Worm (Caenorhabditis elegans): Measurements from ENCODE around the gene str-109.

str-109 gene

ce11 chrV:16115381-16115780 is 46.6 kb downstream of the str-109 start, which contains the start of gene str-25 (continued):
- TF ChIP-seq snpc-1.3 (tag; optimal IDR thresholded peaks at IDR 0.05; ENCODE audit: insufficient read depth) (no peak), madf-8 (GFP tag; conservative IDR thresholded peaks at IDR 0.05) (no peak), nhr-80 (tag; optimal IDR thresholded peaks at IDR 0.05) (no peak), nfya-2 (GFP tag; IDR thresholded peaks at IDR 0.05) (no peak), F57C9.4 (tag; optimal IDR thresholded peaks at IDR 0.05) (no peak)

ce11 chrV:16114237-16114636 is 47.8 kb downstream of the str-109 start, which contains the start of gene srxa-16:
TSS of gene srxa-16 (minus strand) at chrV:16114337.
- TF ChIP-seq Y67H2A.10 (GFP tag; conservative IDR thresholded peaks at IDR 0.05) (no peak), die-1 (tag; optimal IDR thresholded peaks at IDR 0.05) (no peak), lin-35 (GFP tag; optimal IDR thresholded peaks at IDR 0.05) (no peak), pha-4 (tag; optimal IDR thresholded peaks at IDR 0.05) (no peak), hrde-1 (tag; optimal IDR thresholded peaks at IDR 0.05; ENCODE audit: borderline replicate concordance) (no peak), F23B12.7 (tag; optimal IDR thresholded peaks at IDR 0.05; ENCODE audit: insufficient read depth) (no peak), nhr-90 (tag; optimal IDR thresholded peaks at IDR 0.05) (no peak), snpc-1.1 (tag; optimal IDR thresholded peaks at IDR 0.05; ENCODE audit: insufficient read depth) (no peak), ZK185.1 (tag; optimal IDR thresholded peaks at IDR 0.05; ENCODE audit: poor library complexity, severe bottlenecking) (no peak), snpc-4 (GFP tag; optimal IDR thresholded peaks at IDR 0.05) (no peak), snpc-4 (tag; optimal IDR thresholded peaks at IDR 0.05) (no peak), rpc-1 (optimal IDR thresholded peaks at IDR 0.05) (no peak), rpc-1 (tag; optimal IDR thresholded peaks at IDR 0.05) (no peak)
